Worm (Caenorhabditis elegans): ENCODE data around the gene str-256.
A peak's percentile ranks its signal among the peaks of the same experiment; 100 is the strongest.

Gene str-256

ce11 chrV:534176-534575 lies 33.0 kb upstream of the str-256 start, which contains the start of gene nhr-132 (continued):
- TF ChIP-seq dmd-6 (GFP tag; IDR thresholded peaks at IDR 0.05) (peak; percentile 61), pqm-1 (tag; optimal IDR thresholded peaks at IDR 0.05) (no peak), ZK546.5 (tag; optimal IDR thresholded peaks at IDR 0.05) (no peak), snpc-1.2 (GFP tag; IDR thresholded peaks at IDR 0.05) (no peak), mxl-2 (GFP tag; conservative IDR thresholded peaks at IDR 0.05) (no peak), mep-1 (tag; optimal IDR thresholded peaks at IDR 0.05) (peak; percentile 23), ceh-62 (tag; optimal IDR thresholded peaks at IDR 0.05) (no peak), duxl-1 (tag; optimal IDR thresholded peaks at IDR 0.05; ENCODE audit: poor library complexity) (peak; percentile 34), D1046.2 (GFP tag; IDR thresholded peaks at IDR 0.05) (no peak), zip-2 (tag; optimal IDR thresholded peaks at IDR 0.05) (peak; percentile 0), hlh-30 (tag; optimal IDR thresholded peaks at IDR 0.05; ENCODE audit: insufficient read depth) (peak; percentile 43), nhr-6 (tag; optimal IDR thresholded peaks at IDR 0.05) (no peak), madf-5 (GFP tag; IDR thresholded peaks at IDR 0.05) (no peak), dmd-9 (GFP tag; IDR thresholded peaks at IDR 0.05) (no peak), daf-16 (GFP tag; optimal IDR thresholded peaks at IDR 0.05) (no peak), daf-16 (tag; optimal IDR thresholded peaks at IDR 0.05) (peak; percentile 80), hlh-11 (tag; optimal IDR thresholded peaks at IDR 0.05) (peak; percentile 67), nhr-42 (GFP tag; IDR thresholded peaks at IDR 0.05) (no peak), Y75B8A.6 (GFP tag; IDR thresholded peaks at IDR 0.05) (no peak), jun-1 (tag; optimal IDR thresholded peaks at IDR 0.05) (no peak), F44E2.7 (GFP tag; IDR thresholded peaks at IDR 0.05) (no peak), saeg-2 (GFP tag; IDR thresholded peaks at IDR 0.05) (no peak), lim-7 (GFP tag; IDR thresholded peaks at IDR 0.05) (no peak), ztf-7 (tag; optimal IDR thresholded peaks at IDR 0.05) (peak; percentile 43), skn-1 (tag; optimal IDR thresholded peaks at IDR 0.05) (no peak), R02D3.7 (tag; optimal IDR thresholded peaks at IDR 0.05) (no peak), nhr-48 (tag; optimal IDR thresholded peaks at IDR 0.05) (no peak), nhr-28 (tag; optimal IDR thresholded peaks at IDR 0.05) (peak; percentile 77), lsy-2 (tag; optimal IDR thresholded peaks at IDR 0.05) (peak in 1 of 2 experiments; percentile 55), dmd-8 (GFP tag; IDR thresholded peaks at IDR 0.05) (no peak), php-3 (GFP tag; IDR thresholded peaks at IDR 0.05) (peak; percentile 70), zip-11 (GFP tag; IDR thresholded peaks at IDR 0.05) (no peak), lir-3 (tag; optimal IDR thresholded peaks at IDR 0.05) (no peak), nhr-111 (GFP tag; optimal IDR thresholded peaks at IDR 0.05) (no peak), dpl-1 (GFP tag; optimal IDR thresholded peaks at IDR 0.05) (no peak), fkh-10 (GFP tag; optimal IDR thresholded peaks at IDR 0.05) (no peak)

- peak; percentile 98 for TF ChIP-seq nhr-28 (tag; optimal IDR thresholded peaks at IDR 0.05)
- no peak for TF ChIP-seq daf-16 (GFP tag; optimal IDR thresholded peaks at IDR 0.05)
- peak; percentile 63 for TF ChIP-seq daf-16 (tag; optimal IDR thresholded peaks at IDR 0.05)
- TF ChIP-seq lin-1 (GFP tag; IDR thresholded peaks at IDR 0.05): peak; percentile 90
- TF ChIP-seq nhr-77 (tag; optimal IDR thresholded peaks at IDR 0.05): peak; percentile 92
- peak; percentile 53 for TF ChIP-seq jun-1 (tag; optimal IDR thresholded peaks at IDR 0.05)
- TF ChIP-seq ceh-28 (tag; optimal IDR thresholded peaks at IDR 0.05): no peak
- peak; percentile 94 for TF ChIP-seq nhr-48 (tag; optimal IDR thresholded peaks at IDR 0.05)
- no peak for TF ChIP-seq zip-11 (GFP tag; IDR thresholded peaks at IDR 0.05)
- TF ChIP-seq hmg-1.1 (GFP tag; IDR thresholded peaks at IDR 0.05): 0 out of 2 replicates have a peak, but pooled peaks have one; percentile 28
- TF ChIP-seq attf-4 (tag; optimal IDR thresholded peaks at IDR 0.05): no peak
- TF ChIP-seq nhr-6 (tag; optimal IDR thresholded peaks at IDR 0.05): peak; percentile 79
- peak; percentile 32 for TF ChIP-seq duxl-1 (tag; optimal IDR thresholded peaks at IDR 0.05; ENCODE audit: poor library complexity)
- peak; percentile 59 for TF ChIP-seq nhr-10 (tag; optimal IDR thresholded peaks at IDR 0.05)
- peak; percentile 76 for TF ChIP-seq pqm-1 (tag; optimal IDR thresholded peaks at IDR 0.05)
- peak; percentile 74 to 86 for TF ChIP-seq mdl-1 (tag; optimal IDR thresholded peaks at IDR 0.05)
- peak; percentile 76 for TF ChIP-seq mes-2 (tag; optimal IDR thresholded peaks at IDR 0.05; ENCODE audit: poor library complexity, severe bottlenecking)
- TF ChIP-seq hif-1 (tag; optimal IDR thresholded peaks at IDR 0.05): peak in 1 of 2 experiments; percentile 42
- TF ChIP-seq nhr-25 (tag; optimal IDR thresholded peaks at IDR 0.05; ENCODE audit: borderline replicate concordance, insufficient read depth): peak; percentile 59
- no peak for TF ChIP-seq dmd-8 (GFP tag; IDR thresholded peaks at IDR 0.05)
- TF ChIP-seq ztf-7 (tag; optimal IDR thresholded peaks at IDR 0.05): peak; percentile 77
- TF ChIP-seq vab-7 (GFP tag; IDR thresholded peaks at IDR 0.05): no peak
- peak; percentile 32 for TF ChIP-seq nhr-76 (tag; optimal IDR thresholded peaks at IDR 0.05)
- TF ChIP-seq hlh-30 (tag; optimal IDR thresholded peaks at IDR 0.05; ENCODE audit: insufficient read depth): peak; percentile 79
- no peak for TF ChIP-seq pha-4 (GFP tag; IDR thresholded peaks at IDR 0.05)
- peak; percentile 52 for TF ChIP-seq pha-4 (tag; optimal IDR thresholded peaks at IDR 0.05)
Measured at ce11 chrV:532046-532445, 30.9 kb upstream of the str-256 start, which contains the start of gene nhr-58. nhr-58 (plus strand) TSS chrV:532259.
